Fruit fly (Drosophila melanogaster): Measurements from ENCODE around the gene to.

Gene to

dm6 chr3R:25258628-25259240 is 18.8 kb downstream of the to start, which contains the start of gene CG11857 (continued):
- TF ChIP-seq HmgZ (tag; optimal IDR thresholded peaks at IDR 0.05) (peak; percentile 99), CG3847 (GFP tag; IDR thresholded peaks at IDR 0.05) (peak; percentile 99), dmrt11E (tag; optimal IDR thresholded peaks at IDR 0.05) (peak; percentile 98), CG7745 (tag; optimal IDR thresholded peaks at IDR 0.05) (peak; percentile 76), CG18011 (GFP tag; optimal IDR thresholded peaks at IDR 0.05) (peak; percentile 90), gcm (GFP tag; optimal IDR thresholded peaks at IDR 0.05) (peak; percentile 94), tio (GFP tag; optimal IDR thresholded peaks at IDR 0.05) (no peak), CG13424 (tag; optimal IDR thresholded peaks at IDR 0.05) (peak; percentile 98), tx (GFP tag; optimal IDR thresholded peaks at IDR 0.05) (peak; percentile 96), CG10959 (GFP tag; IDR thresholded peaks at IDR 0.05) (peak; percentile 99), Atf6 (GFP tag; IDR thresholded peaks at IDR 0.05) (peak; percentile 98), CG12104 (GFP tag; optimal IDR thresholded peaks at IDR 0.05) (peak; percentile 97), C15 (GFP tag; IDR thresholded peaks at IDR 0.05) (peak; percentile 98), h (optimal IDR thresholded peaks at IDR 0.05) (no peak), Oli (tag; optimal IDR thresholded peaks at IDR 0.05) (peak; percentile 96), CG8944 (GFP tag; optimal IDR thresholded peaks at IDR 0.05) (peak; percentile 97), CG31224 (GFP tag; IDR thresholded peaks at IDR 0.05) (peak; percentile 97), CG10366 (GFP tag; IDR thresholded peaks at IDR 0.05) (peak; percentile 99), Dek (tag; optimal IDR thresholded peaks at IDR 0.05) (peak; percentile 98), Nf-YB (GFP tag; optimal IDR thresholded peaks at IDR 0.05) (peak; percentile 80), Six4 (GFP tag; optimal IDR thresholded peaks at IDR 0.05) (peak; percentile 97), CG14014 (GFP tag; IDR thresholded peaks at IDR 0.05) (peak; percentile 99), CG17802 (tag; optimal IDR thresholded peaks at IDR 0.05) (peak; percentile 88), her (GFP tag; optimal IDR thresholded peaks at IDR 0.05) (peak; percentile 92), repo (GFP tag; optimal IDR thresholded peaks at IDR 0.05) (peak; percentile 95), kni (GFP tag; optimal IDR thresholded peaks at IDR 0.05) (peak; percentile 88), Neu2 (GFP tag; optimal IDR thresholded peaks at IDR 0.05; ENCODE audit: borderline replicate concordance) (peak; percentile 83), CG15479 (GFP tag; optimal IDR thresholded peaks at IDR 0.05) (peak; percentile 30), CG2202 (tag; optimal IDR thresholded peaks at IDR 0.05) (peak; percentile 95), disco-r (GFP tag; optimal IDR thresholded peaks at IDR 0.05) (peak; percentile 93), ab (GFP tag; optimal IDR thresholded peaks at IDR 0.05) (peak; percentile 91), al (GFP tag; IDR thresholded peaks at IDR 0.05) (peak; percentile 99), zfh1 (GFP tag; IDR thresholded peaks at IDR 0.05) (peak; percentile 99), CG6654 (GFP tag; optimal IDR thresholded peaks at IDR 0.05) (peak; percentile 88), Elba2 (GFP tag; optimal IDR thresholded peaks at IDR 0.05) (peak; percentile 90), pum (GFP tag; optimal IDR thresholded peaks at IDR 0.05) (peak; percentile 99), hkb (optimal IDR thresholded peaks at IDR 0.05) (no peak), hkb (GFP tag; IDR thresholded peaks at IDR 0.05) (peak; percentile 98), sug (tag; optimal IDR thresholded peaks at IDR 0.05) (peak; percentile 97), CG4820 (GFP tag; optimal IDR thresholded peaks at IDR 0.05) (peak; percentile 97), D (optimal IDR thresholded peaks at IDR 0.05) (no peak), D (GFP tag; optimal IDR thresholded peaks at IDR 0.05) (peak; percentile 96), fd96Cb (tag; optimal IDR thresholded peaks at IDR 0.05) (peak; percentile 98), gsb-n (tag; optimal IDR thresholded peaks at IDR 0.05) (peak; percentile 95), CG32532 (GFP tag; IDR thresholded peaks at IDR 0.05) (peak; percentile 99), CG6683 (GFP tag; optimal IDR thresholded peaks at IDR 0.05) (peak; percentile 87), Opbp (GFP tag; IDR thresholded peaks at IDR 0.05; ENCODE audit: partially characterized antibody) (peak; percentile 99), sens-2 (GFP tag; IDR thresholded peaks at IDR 0.05) (peak; percentile 99), twi (tag; optimal IDR thresholded peaks at IDR 0.05) (peak; percentile 96), pan (optimal IDR thresholded peaks at IDR 0.05) (no peak), pan (GFP tag; optimal IDR thresholded peaks at IDR 0.05 in 1 of 2, IDR thresholded peaks at IDR 0.05 in 1 of 2) (peak in 1 of 2 experiments; percentile 99)

Measured in whole organism, embryonic.